Worm (Caenorhabditis elegans): ENCODE data around the gene mdt-20.

ce11 chrIV:1163126-1163525 is 24.5 kb upstream of the mdt-20 start, which contains the start of gene C50A2.7:
- TF ChIP-seq C34B4.2 (tag; optimal IDR thresholded peaks at IDR 0.05): no peak
- no peak for TF ChIP-seq lin-13 (GFP tag; optimal IDR thresholded peaks at IDR 0.05)
- TF ChIP-seq ztf-11 (tag; optimal IDR thresholded peaks at IDR 0.05): no peak
- TF ChIP-seq rnt-1 (tag; optimal IDR thresholded peaks at IDR 0.05): no peak
- no peak for TF ChIP-seq jun-1 (tag; optimal IDR thresholded peaks at IDR 0.05)
- TF ChIP-seq sox-4 (tag; optimal IDR thresholded peaks at IDR 0.05): no peak
- no peak for TF ChIP-seq unc-130 (tag; optimal IDR thresholded peaks at IDR 0.05)

All from whole organism, L1 larva.